Worm (Caenorhabditis elegans) whole organism, young adult: Measurements from ENCODE around the gene glb-24.

Experiments used
- B0019.2 ChIP-seq: fragments of 200-800 bp; sonication (Bioruptor generic); conservative IDR thresholded peaks from 2 replicates; pipeline ENCODE4 v1.3.6; 2022; ENCODE audit warnings: missing genetic modification reagents, missing genetic modification characterization, missing compliant biosample characterization
- B0336.3 ChIP-seq: fragments of 200-800 bp; sonication (Bioruptor generic); IDR thresholded peaks from 2 replicates; pipeline ENCODE4 v1.3.6; 2022; ENCODE audit warnings: missing genetic modification characterization, missing compliant biosample characterization
- C17E4.6 ChIP-seq: fragments of 200-800 bp; sonication (Bioruptor generic); IDR thresholded peaks from 2 replicates; pipeline ENCODE4 v1.3.6; 2022; ENCODE audit warnings: missing genetic modification reagents, missing genetic modification characterization, missing compliant biosample characterization
- F10E7.11 ChIP-seq: sonication (generic microtip); optimal IDR thresholded peaks from 2 replicates; lab custom pipeline; 2017; ENCODE audit warnings: mild to moderate bottlenecking, missing genetic modification characterization, moderate library complexity, missing compliant biosample characterization
- F22D6.2 ChIP-seq: sonication (generic microtip); optimal IDR thresholded peaks from 2 replicates; lab custom pipeline; 2016; ENCODE audit warnings: mild to moderate bottlenecking, missing genetic modification characterization, missing compliant biosample characterization
- F49E8.2 ChIP-seq: sonication (generic microtip); optimal IDR thresholded peaks from 3 replicates; lab custom pipeline; 2017; ENCODE audit warnings: missing genetic modification characterization, mild to moderate bottlenecking, missing compliant biosample characterization, antibody characterized with exemption, moderate library complexity; ENCODE audit not compliant: insufficient read depth
- F52B5.7 ChIP-seq: sonication (generic microtip); optimal IDR thresholded peaks from 2 replicates; lab custom pipeline; 2016; ENCODE audit warnings: mild to moderate bottlenecking, missing genetic modification characterization, missing compliant biosample characterization
- K12H6.12 ChIP-seq: fragments of 200-800 bp; sonication (Bioruptor generic); optimal IDR thresholded peaks from 2 replicates; lab custom pipeline; 2018; ENCODE audit warnings: mild to moderate bottlenecking, missing genetic modification characterization, missing compliant biosample characterization
- T07F8.4 ChIP-seq: sonication (generic microtip); optimal IDR thresholded peaks from 2 replicates; lab custom pipeline; 2016; ENCODE audit warnings: mild to moderate bottlenecking, missing genetic modification characterization, moderate library complexity, missing compliant biosample characterization
- ZK185.1 ChIP-seq: sonication (generic microtip); optimal IDR thresholded peaks from 2 replicates; lab custom pipeline; 2016; ENCODE audit warnings: mild to moderate bottlenecking, missing genetic modification characterization, missing compliant biosample characterization; ENCODE audit not compliant: poor library complexity, severe bottlenecking
- akir-1 ChIP-seq: fragments of 200-800 bp; sonication (Bioruptor generic); optimal IDR thresholded peaks from 2 replicates; lab custom pipeline; 2018; ENCODE audit warnings: mild to moderate bottlenecking, missing genetic modification characterization, moderate library complexity, missing compliant biosample characterization
- atf-7 ChIP-seq: sonication (generic microtip); optimal IDR thresholded peaks from 2 replicates; lab custom pipeline; 2017; ENCODE audit warnings: mild to moderate bottlenecking, missing genetic modification characterization, missing compliant biosample characterization
- attf-3 ChIP-seq: fragments of 200-800 bp; sonication (Bioruptor generic); conservative IDR thresholded peaks from 2 replicates; pipeline ENCODE4 v1.3.6; 2022; ENCODE audit warnings: missing genetic modification reagents, missing genetic modification characterization, missing compliant biosample characterization
- attf-6 ChIP-seq: fragments of 200-800 bp; sonication (Bioruptor generic); IDR thresholded peaks from 2 replicates; pipeline ENCODE4 v1.3.6; 2022; ENCODE audit warnings: missing genetic modification reagents, missing genetic modification characterization, missing compliant biosample characterization
- bed-2 ChIP-seq: fragments of 200-800 bp; sonication (Bioruptor generic); IDR thresholded peaks from 2 replicates; pipeline ENCODE4 v1.3.6; 2022; ENCODE audit warnings: missing genetic modification reagents, missing genetic modification characterization, missing compliant biosample characterization
- ccch-3 ChIP-seq: fragments of 200-800 bp; sonication (Bioruptor generic); optimal IDR thresholded peaks from 2 replicates; lab custom pipeline; 2018; ENCODE audit warnings: mild to moderate bottlenecking, missing genetic modification characterization, missing compliant biosample characterization
- cebp-1 ChIP-seq, 2 experiments: fragments of 200-800 bp in 1 of 2; sonication (Bioruptor generic) in 1 of 2; sonication (generic microtip) in 1 of 2; IDR thresholded peaks in 1 of 2; optimal IDR thresholded peaks in 1 of 2; 2 replicates each; pipeline versions ENCODE4 v1.3.6 to Lab custom; 2017 to 2022; ENCODE audit warnings: missing compliant biosample characterization in 2 of 2, missing genetic modification characterization in 2 of 2, mild to moderate bottlenecking in 1 of 2, missing genetic modification reagents in 1 of 2, moderate library complexity in 1 of 2
- ceh-100 ChIP-seq: fragments of 200-800 bp; sonication (Bioruptor generic); IDR thresholded peaks from 2 replicates; pipeline ENCODE4 v1.3.6; 2022; ENCODE audit warnings: missing genetic modification reagents, missing genetic modification characterization, missing compliant biosample characterization
- ceh-40 ChIP-seq: fragments of 200-800 bp; sonication (Bioruptor generic); IDR thresholded peaks from 2 replicates; pipeline ENCODE4 v1.3.6; 2022; ENCODE audit warnings: missing genetic modification characterization, missing compliant biosample characterization
- die-1 ChIP-seq: sonication (generic microtip); optimal IDR thresholded peaks from 2 replicates; lab custom pipeline; 2016; ENCODE audit warnings: missing genotype, mild to moderate bottlenecking, missing genetic modification characterization, missing compliant biosample characterization
- dpff-1 ChIP-seq: sonication (generic microtip); optimal IDR thresholded peaks from 2 replicates; lab custom pipeline; 2017; ENCODE audit warnings: mild to moderate bottlenecking, missing genetic modification characterization, missing compliant biosample characterization
- dpl-1 ChIP-seq: fragments of 150-350 bp; optimal IDR thresholded peaks from 2 replicates; lab custom pipeline; 2014; ENCODE audit warnings: missing biosample characterization, missing genetic modification reagents, missing genetic modification characterization
- ekl-4 ChIP-seq: fragments of 200-800 bp; sonication (Bioruptor generic); IDR thresholded peaks from 2 replicates; pipeline ENCODE4 v1.3.6; 2022; ENCODE audit warnings: missing genetic modification reagents, missing genetic modification characterization, missing compliant biosample characterization
- fkh-3 ChIP-seq: sonication (generic microtip); optimal IDR thresholded peaks from 2 replicates; lab custom pipeline; 2016; ENCODE audit warnings: mild to moderate bottlenecking, missing genetic modification characterization, missing compliant biosample characterization
- hlh-12 ChIP-seq: sonication (generic microtip); optimal IDR thresholded peaks from 2 replicates; lab custom pipeline; 2016; ENCODE audit warnings: missing genetic modification characterization, missing compliant biosample characterization
- hmg-1.2 ChIP-seq: fragments of 200-800 bp; sonication (Bioruptor generic); IDR thresholded peaks from 2 replicates; pipeline ENCODE4 v1.3.6; 2022; ENCODE audit warnings: missing genetic modification reagents, missing genetic modification characterization, missing compliant biosample characterization
- hsf-1 ChIP-seq: fragments of 200-800 bp; sonication (Bioruptor generic); IDR thresholded peaks from 2 replicates; pipeline ENCODE4 v1.3.6; 2022; ENCODE audit warnings: missing genetic modification reagents, missing genetic modification characterization, missing compliant biosample characterization
- lag-1 ChIP-seq: fragments of 200-800 bp; sonication (Bioruptor generic); IDR thresholded peaks from 2 replicates; pipeline ENCODE4 v1.3.6; 2022; ENCODE audit warnings: missing genetic modification reagents, missing genetic modification characterization, missing compliant biosample characterization
- lin-35 ChIP-seq, 3 experiments: fragments of 150-350 bp in 2 of 3; sonication (generic microtip) in 1 of 3; optimal IDR thresholded peaks; 2 replicates each; lab custom pipeline; 2014 to 2018; ENCODE audit warnings: missing biosample characterization in 3 of 3, missing genetic modification characterization in 3 of 3, missing genetic modification reagents in 3 of 3
- madf-3 ChIP-seq: fragments of 200-800 bp; sonication (Bioruptor generic); IDR thresholded peaks from 2 replicates; pipeline ENCODE4 v1.3.6; 2022; ENCODE audit warnings: missing genetic modification reagents, missing genetic modification characterization, missing compliant biosample characterization
- madf-6 ChIP-seq: fragments of 200-800 bp; sonication (Bioruptor generic); IDR thresholded peaks from 2 replicates; pipeline ENCODE4 v1.3.6; 2022; ENCODE audit warnings: missing genetic modification reagents, missing genetic modification characterization, missing compliant biosample characterization
- mcd-1 ChIP-seq: fragments of 200-800 bp; sonication (Bioruptor generic); IDR thresholded peaks from 2 replicates; pipeline ENCODE4 v1.3.6; 2022; ENCODE audit warnings: missing genetic modification reagents, missing genetic modification characterization, missing compliant biosample characterization
- nfya-2 ChIP-seq: fragments of 200-800 bp; sonication (Bioruptor generic); IDR thresholded peaks from 2 replicates; pipeline ENCODE4 v1.3.6; 2022; ENCODE audit warnings: missing genetic modification reagents, missing genetic modification characterization, missing compliant biosample characterization
- nhr-179 ChIP-seq: sonication (generic microtip); optimal IDR thresholded peaks from 2 replicates; lab custom pipeline; 2016; ENCODE audit warnings: mild to moderate bottlenecking, missing genetic modification characterization, missing compliant biosample characterization
- nhr-27 ChIP-seq: fragments of 200-800 bp; sonication (Bioruptor generic); optimal IDR thresholded peaks from 2 replicates; lab custom pipeline; 2018; ENCODE audit warnings: mild to moderate bottlenecking, missing genetic modification characterization, moderate library complexity, missing compliant biosample characterization
- pbrm-1 ChIP-seq: fragments of 200-800 bp; sonication (Bioruptor generic); IDR thresholded peaks from 2 replicates; pipeline ENCODE4 v1.3.6; 2022; ENCODE audit warnings: missing genetic modification reagents, missing genetic modification characterization, missing compliant biosample characterization
- rcor-1 ChIP-seq: fragments of 200-800 bp; sonication (Bioruptor generic); IDR thresholded peaks from 2 replicates; pipeline ENCODE4 v1.3.6; 2022; ENCODE audit warnings: missing genetic modification reagents, missing genetic modification characterization, missing compliant biosample characterization
- sdz-38 ChIP-seq: sonication (generic microtip); optimal IDR thresholded peaks from 2 replicates; lab custom pipeline; 2016; ENCODE audit warnings: missing genotype, missing genetic modification characterization, missing compliant biosample characterization
- snpc-1.3 ChIP-seq: sonication (generic microtip); optimal IDR thresholded peaks from 2 replicates; lab custom pipeline; 2017; ENCODE audit warnings: missing genetic modification characterization, mild to moderate bottlenecking, missing compliant biosample characterization, antibody characterized with exemption, moderate library complexity, missing genotype, missing genetic modification reagents; ENCODE audit not compliant: insufficient read depth
- snpc-4 ChIP-seq, 5 experiments: fragments of 150-350 bp in 1 of 5; sonication (generic microtip) in 4 of 5; optimal IDR thresholded peaks; 2 replicates each; lab custom pipeline; 2014 to 2018; ENCODE audit warnings: missing genetic modification characterization in 5 of 5, missing biosample characterization in 3 of 5, antibody characterized with exemption in 2 of 5, mild to moderate bottlenecking in 2 of 5, missing compliant biosample characterization in 2 of 5, missing genotype in 2 of 5, moderate library complexity in 2 of 5, missing genetic modification reagents in 1 of 5
- unc-130 ChIP-seq: sonication (generic microtip); optimal IDR thresholded peaks from 2 replicates; lab custom pipeline; 2016; ENCODE audit warnings: missing genetic modification reagents, missing genetic modification characterization, missing compliant biosample characterization
- unc-62 ChIP-seq: fragments of 150-350 bp; optimal IDR thresholded peaks from 2 replicates; lab custom pipeline; 2014; ENCODE audit warnings: missing biosample characterization, missing genetic modification reagents, missing genetic modification characterization
- zfh-2 ChIP-seq: fragments of 200-800 bp; sonication (Bioruptor generic); conservative IDR thresholded peaks from 2 replicates; pipeline ENCODE4 v1.3.6; 2022; ENCODE audit warnings: missing genetic modification reagents, missing genetic modification characterization, missing compliant biosample characterization
- zim-3 ChIP-seq: sonication (generic microtip); optimal IDR thresholded peaks from 2 replicates; lab custom pipeline; 2017; ENCODE audit warnings: mild to moderate bottlenecking, missing genetic modification characterization, moderate library complexity, missing compliant biosample characterization
- ztf-22 ChIP-seq: fragments of 200-800 bp; sonication (Bioruptor generic); optimal IDR thresholded peaks from 2 replicates; lab custom pipeline; 2018; ENCODE audit warnings: mild to moderate bottlenecking, missing genetic modification characterization, moderate library complexity, missing compliant biosample characterization
- ztf-25 ChIP-seq: fragments of 200-800 bp; sonication (Bioruptor generic); IDR thresholded peaks from 2 replicates; pipeline ENCODE4 v1.3.6; 2022; ENCODE audit warnings: missing genetic modification reagents, missing genetic modification characterization, missing compliant biosample characterization
- ztf-28 ChIP-seq: fragments of 200-800 bp; sonication (Bioruptor generic); IDR thresholded peaks from 2 replicates; pipeline ENCODE4 v1.3.6; 2022; ENCODE audit warnings: missing genetic modification reagents, missing genetic modification characterization, missing compliant biosample characterization

The glb-24 gene

ce11 chrV:12869948-12870347, 15.8 kb downstream of the glb-24 start, which contains the start of gene T07F10.3 (continued):
- no peak for TF ChIP-seq F49E8.2
- peak; percentile 90 for TF ChIP-seq madf-3 (GFP tag; lab: Robert Waterston, UW)
- TF ChIP-seq mcd-1 (GFP tag; lab: Robert Waterston, UW), result peak; percentile 88
- TF ChIP-seq F52B5.7 (tag; lab: Kevin White, UChicago), result peak; percentile 59
- 0 out of 2 replicates have a peak, but pooled peaks have one; percentile 51 for TF ChIP-seq nfya-2
- TF ChIP-seq ztf-22 (GFP tag; lab: Kevin White, UChicago), result peak; percentile 63
- TF ChIP-seq die-1 (tag; lab: Kevin White, UChicago), result no peak
- peak; percentile 60 for TF ChIP-seq K12H6.12 (tag; lab: Kevin White, UChicago)
- no peak for TF ChIP-seq dpff-1 (tag; lab: Kevin White, UChicago)
- peak; percentile 35 for TF ChIP-seq hmg-1.2
- TF ChIP-seq C17E4.6 (GFP tag; lab: Robert Waterston, UW), result no peak
- no peak for TF ChIP-seq unc-62
- no peak for TF ChIP-seq B0019.2 (GFP tag; lab: Robert Waterston, UW)
- TF ChIP-seq bed-2, result peak; percentile 92
- TF ChIP-seq rcor-1 (GFP tag; lab: Robert Waterston, UW), result peak; percentile 79
- peak; percentile 96 for TF ChIP-seq ZK185.1 (tag; lab: Kevin White, UChicago)
- TF ChIP-seq pbrm-1 (GFP tag; lab: Robert Waterston, UW), result peak; percentile 76
- TF ChIP-seq nhr-27 (tag; lab: Kevin White, UChicago), result no peak
- TF ChIP-seq fkh-3 (tag; lab: Kevin White, UChicago), result no peak
- TF ChIP-seq hlh-12 (tag; lab: Kevin White, UChicago), result peak; percentile 9
- TF ChIP-seq snpc-1.3, result peak; percentile 15
- TF ChIP-seq hsf-1 (GFP tag; lab: Robert Waterston, UW), result no peak
- peak; percentile 77 for TF ChIP-seq F22D6.2 (tag; lab: Kevin White, UChicago)
- no peak for TF ChIP-seq zfh-2 (GFP tag; lab: Robert Waterston, UW)
- TF ChIP-seq ztf-28 (GFP tag; lab: Robert Waterston, UW), result peak; percentile 78; the same call in 1 of the 2 replicates
- TF ChIP-seq ceh-40 (GFP tag; lab: Robert Waterston, UW), result peak; percentile 58; the same call in 1 of the 2 replicates
- no peak for TF ChIP-seq nhr-179 (tag; lab: Kevin White, UChicago)
- peak; percentile 80 for TF ChIP-seq ekl-4 (GFP tag; lab: Robert Waterston, UW)
- TF ChIP-seq unc-130 (GFP tag; lab: Kevin White, UChicago), result peak; percentile 95
- peak; percentile 48 for TF ChIP-seq zim-3 (tag; lab: Kevin White, UChicago)
- TF ChIP-seq ceh-100 (GFP tag; lab: Robert Waterston, UW), result peak; percentile 37; the same call in 1 of the 2 replicates
- TF ChIP-seq dpl-1 (GFP tag; lab: Kevin White, UChicago), result peak; percentile 74
- peak; percentile 56 for TF ChIP-seq T07F8.4 (tag; lab: Kevin White, UChicago)
- peak; percentile 94 for TF ChIP-seq ccch-3
- TF ChIP-seq lag-1, result 0 out of 2 replicates have a peak, but pooled peaks have one; percentile 81
- peak; percentile 83 for TF ChIP-seq madf-6 (GFP tag; lab: Robert Waterston, UW)
- peak; percentile 57 for TF ChIP-seq atf-7 (tag; lab: Kevin White, UChicago)
- 0 out of 2 replicates have a peak, but pooled peaks have one; percentile 15 for TF ChIP-seq cebp-1 (GFP tag; IDR thresholded peaks at IDR 0.05; lab: Robert Waterston, UW)
- TF ChIP-seq cebp-1 (tag; optimal IDR thresholded peaks at IDR 0.05; lab: Kevin White, UChicago), result peak; percentile 49
- peak; percentile 42 to 94 (median 52) for TF ChIP-seq lin-35 (GFP tag; optimal IDR thresholded peaks at IDR 0.05; lab: Kevin White, UChicago)
- no peak for TF ChIP-seq snpc-4 (GFP tag; optimal IDR thresholded peaks at IDR 0.05; lab: Kevin White, UChicago)
- TF ChIP-seq snpc-4 (tag; optimal IDR thresholded peaks at IDR 0.05; lab: Kevin White, UChicago), result peak; percentile 3 to 62 (median 58)
- peak; percentile 75 for TF ChIP-seq attf-3
- TF ChIP-seq ztf-25 (GFP tag; lab: Robert Waterston, UW), result peak; percentile 75
- peak; percentile 76 for TF ChIP-seq F10E7.11 (tag; lab: Kevin White, UChicago)
- TF ChIP-seq sdz-38 (tag; lab: Kevin White, UChicago), result no peak
- 0 out of 2 replicates have a peak, but pooled peaks have one; percentile 46 for TF ChIP-seq B0336.3 (GFP tag; lab: Robert Waterston, UW)
- peak; percentile 55 for TF ChIP-seq akir-1 (GFP tag; lab: Kevin White, UChicago)
- no peak for TF ChIP-seq attf-6 (GFP tag; lab: Robert Waterston, UW)
